Worm (Caenorhabditis elegans): ENCODE data around the gene ZK180.8.

ZK180.8 gene

DNA sequence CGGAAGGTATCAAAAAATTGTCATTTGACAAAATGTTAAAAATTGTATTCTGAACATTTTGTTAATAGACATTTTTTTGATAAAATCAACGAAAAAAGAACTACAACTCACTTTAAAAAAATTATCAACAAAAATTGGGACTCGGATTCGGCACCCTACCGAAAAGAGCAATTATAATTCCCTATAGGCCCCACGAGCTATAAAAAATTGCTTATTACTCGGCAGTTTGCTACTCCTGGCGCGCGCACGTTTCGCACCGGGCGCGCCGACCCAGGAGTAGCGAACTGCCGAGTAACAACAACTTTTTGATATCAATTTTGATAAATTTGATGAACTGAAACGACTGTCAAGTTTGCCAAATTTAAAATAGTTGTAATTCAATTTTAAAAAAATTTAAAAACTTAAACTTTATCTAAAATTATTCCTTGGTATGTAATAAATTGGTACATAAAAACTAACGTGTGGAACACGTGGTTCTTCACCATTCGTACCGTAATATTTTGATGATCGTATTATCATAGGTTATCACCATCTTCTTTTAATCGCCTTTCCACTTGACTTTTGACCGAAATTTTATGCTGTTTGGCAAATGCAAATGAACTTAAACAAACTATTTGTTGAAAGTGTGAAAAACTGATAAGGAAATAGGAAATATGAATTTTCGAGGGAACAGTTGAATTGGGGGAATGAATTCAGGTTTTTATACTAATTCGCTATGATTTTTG lies 36.0 kb downstream of the ZK180.8 start (continued):
- TF ChIP-seq Y53G8AR.9 (GFP tag; conservative IDR thresholded peaks at IDR 0.05) (no peak), lin-40 (tag; optimal IDR thresholded peaks at IDR 0.05) (no peak), K11D2.4 (GFP tag; IDR thresholded peaks at IDR 0.05) (0 out of 2 replicates have a peak, but pooled peaks have one; percentile 33), bed-1 (GFP tag; IDR thresholded peaks at IDR 0.05) (0 out of 2 replicates have a peak, but pooled peaks have one; percentile 10), cebp-2 (GFP tag; IDR thresholded peaks at IDR 0.05) (no peak), cebp-1 (GFP tag; IDR thresholded peaks at IDR 0.05) (no peak), cebp-1 (tag; optimal IDR thresholded peaks at IDR 0.05) (peak; percentile 6)

- no peak for TF ChIP-seq nhr-90 (tag; optimal IDR thresholded peaks at IDR 0.05)
- no peak for TF ChIP-seq snpc-1.3 (tag; optimal IDR thresholded peaks at IDR 0.05; ENCODE audit: insufficient read depth)
- no peak for TF ChIP-seq D2030.7 (GFP tag; IDR thresholded peaks at IDR 0.05)
- TF ChIP-seq let-607 (tag; optimal IDR thresholded peaks at IDR 0.05): no peak
- peak; percentile 60 for TF ChIP-seq atf-7 (tag; optimal IDR thresholded peaks at IDR 0.05)
- no peak for TF ChIP-seq madf-10 (tag; optimal IDR thresholded peaks at IDR 0.05)
- no peak for TF ChIP-seq ets-4 (GFP tag; optimal IDR thresholded peaks at IDR 0.05)
- no peak for TF ChIP-seq pha-4 (tag; optimal IDR thresholded peaks at IDR 0.05)
- TF ChIP-seq hlh-26 (GFP tag; conservative IDR thresholded peaks at IDR 0.05): no peak
- TF ChIP-seq C17E4.6 (GFP tag; IDR thresholded peaks at IDR 0.05): no peak
- TF ChIP-seq Y95B8A.8 (GFP tag; IDR thresholded peaks at IDR 0.05): no peak
- no peak for TF ChIP-seq egl-18 (GFP tag; IDR thresholded peaks at IDR 0.05)
- no peak for TF ChIP-seq ceh-58 (GFP tag; IDR thresholded peaks at IDR 0.05)
- peak; percentile 51; the same call in 1 of the 2 replicates for TF ChIP-seq egrh-3 (GFP tag; IDR thresholded peaks at IDR 0.05)
- no peak for TF ChIP-seq snpc-1.1 (tag; optimal IDR thresholded peaks at IDR 0.05; ENCODE audit: insufficient read depth)
- no peak for TF ChIP-seq F57A8.1 (GFP tag; optimal IDR thresholded peaks at IDR 0.05)
- TF ChIP-seq snpc-3.4 (tag; optimal IDR thresholded peaks at IDR 0.05): no peak
- no peak for TF ChIP-seq fkh-3 (tag; optimal IDR thresholded peaks at IDR 0.05)
- peak; percentile 6 for TF ChIP-seq K12H6.12 (tag; optimal IDR thresholded peaks at IDR 0.05)
- TF ChIP-seq let-526 (GFP tag; IDR thresholded peaks at IDR 0.05): no peak
- TF ChIP-seq nfya-1 (tag; optimal IDR thresholded peaks at IDR 0.05; ENCODE audit: borderline replicate concordance, insufficient read depth): no peak
- TF ChIP-seq Y53G8AR.9 (GFP tag; conservative IDR thresholded peaks at IDR 0.05): no peak
- no peak for TF ChIP-seq nhr-179 (tag; optimal IDR thresholded peaks at IDR 0.05)
- no peak for TF ChIP-seq tbp1 (GFP tag; optimal IDR thresholded peaks at IDR 0.05)
- no peak for TF ChIP-seq efl-1 (GFP tag; optimal IDR thresholded peaks at IDR 0.05)
- no peak for TF ChIP-seq aptf-3 (GFP tag; IDR thresholded peaks at IDR 0.05)
- peak; percentile 79 for TF ChIP-seq zfh-2 (GFP tag; conservative IDR thresholded peaks at IDR 0.05)
- TF ChIP-seq zim-3 (tag; optimal IDR thresholded peaks at IDR 0.05): no peak
- no peak for TF ChIP-seq unc-130 (GFP tag; optimal IDR thresholded peaks at IDR 0.05)
- no peak for TF ChIP-seq hmg-1.2 (GFP tag; IDR thresholded peaks at IDR 0.05)
- no peak for TF ChIP-seq nhr-120 (GFP tag; IDR thresholded peaks at IDR 0.05)
- TF ChIP-seq nfya-2 (GFP tag; IDR thresholded peaks at IDR 0.05): no peak
- TF ChIP-seq ztf-3 (GFP tag; optimal IDR thresholded peaks at IDR 0.05): no peak
- TF ChIP-seq madf-3 (GFP tag; IDR thresholded peaks at IDR 0.05): no peak
- TF ChIP-seq B0336.3 (GFP tag; IDR thresholded peaks at IDR 0.05): peak; percentile 64
- TF ChIP-seq mcd-1 (GFP tag; IDR thresholded peaks at IDR 0.05): 0 out of 2 replicates have a peak, but pooled peaks have one; percentile 26
- TF ChIP-seq ztf-26 (tag; optimal IDR thresholded peaks at IDR 0.05): peak; percentile 50
- TF ChIP-seq hsf-1 (GFP tag; IDR thresholded peaks at IDR 0.05): no peak
- peak; percentile 1 for TF ChIP-seq ceh-27 (GFP tag; optimal IDR thresholded peaks at IDR 0.05)
- TF ChIP-seq F52B5.7 (tag; optimal IDR thresholded peaks at IDR 0.05): peak; percentile 56
These were observed 37.8 kb downstream of the ZK180.8 start for ce11 chrIV:4473767-4474166.

All from whole organism, young adult.